Worm (Caenorhabditis elegans): ENCODE results near the gene algn-2.

Gene algn-2

DNA sequence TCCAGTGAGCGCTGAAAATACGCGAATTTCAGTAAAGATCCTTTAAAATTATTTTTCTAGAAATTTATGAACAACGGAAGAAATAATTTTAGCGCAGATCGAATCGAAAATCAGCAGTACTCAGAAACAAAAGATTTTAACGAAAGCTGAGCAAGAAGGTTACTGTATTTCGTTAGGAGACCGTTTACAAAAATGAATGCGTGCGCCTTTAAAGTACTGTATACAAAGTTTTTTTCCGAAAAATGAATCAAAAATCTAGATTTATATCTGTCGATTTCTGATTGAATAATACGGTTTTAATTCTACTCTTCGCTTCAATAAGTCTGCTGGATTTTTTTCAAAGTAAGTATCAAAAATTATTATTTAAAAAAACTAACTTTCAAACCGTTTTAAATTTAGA is 39.0 kb downstream of the algn-2 start, which contains the start of the genes EEED8.14 and EEED8.3:
Gene EEED8.14 (minus strand): TSS at position 13 of the 400 bp plus-strand sequence.
Gene EEED8.3 (plus strand): TSS at position 237 of the 400 bp plus-strand sequence.
- TF ChIP-seq unc-39 (tag; optimal IDR thresholded peaks at IDR 0.05): no peak
- TF ChIP-seq elt-2 (tag; optimal IDR thresholded peaks at IDR 0.05): no peak
- no peak for TF ChIP-seq mdl-1 (tag; optimal IDR thresholded peaks at IDR 0.05)
- TF ChIP-seq sea-2 (GFP tag; optimal IDR thresholded peaks at IDR 0.05): no peak
- TF ChIP-seq nhr-28 (tag; optimal IDR thresholded peaks at IDR 0.05): no peak
- TF ChIP-seq mml-1 (tag; optimal IDR thresholded peaks at IDR 0.05): no peak
- no peak for TF ChIP-seq ceh-28 (tag; optimal IDR thresholded peaks at IDR 0.05)
- TF ChIP-seq ceh-9 (tag; optimal IDR thresholded peaks at IDR 0.05): no peak
- TF ChIP-seq ztf-11 (tag; optimal IDR thresholded peaks at IDR 0.05): no peak
- TF ChIP-seq fkh-2 (tag; optimal IDR thresholded peaks at IDR 0.05): no peak
- TF ChIP-seq pha-4 (tag; optimal IDR thresholded peaks at IDR 0.05): no peak
- TF ChIP-seq nhr-43 (tag; optimal IDR thresholded peaks at IDR 0.05; ENCODE audit: poor library complexity, severe bottlenecking): no peak
- no peak for TF ChIP-seq elt-1 (tag; optimal IDR thresholded peaks at IDR 0.05)
- no peak for TF ChIP-seq nhr-12 (tag; optimal IDR thresholded peaks at IDR 0.05)
- TF ChIP-seq ama-1 (optimal IDR thresholded peaks at IDR 0.05): no peak
- no peak for TF ChIP-seq nhr-25 (tag; optimal IDR thresholded peaks at IDR 0.05)
- TF ChIP-seq jun-1 (tag; optimal IDR thresholded peaks at IDR 0.05): no peak

DNA sequence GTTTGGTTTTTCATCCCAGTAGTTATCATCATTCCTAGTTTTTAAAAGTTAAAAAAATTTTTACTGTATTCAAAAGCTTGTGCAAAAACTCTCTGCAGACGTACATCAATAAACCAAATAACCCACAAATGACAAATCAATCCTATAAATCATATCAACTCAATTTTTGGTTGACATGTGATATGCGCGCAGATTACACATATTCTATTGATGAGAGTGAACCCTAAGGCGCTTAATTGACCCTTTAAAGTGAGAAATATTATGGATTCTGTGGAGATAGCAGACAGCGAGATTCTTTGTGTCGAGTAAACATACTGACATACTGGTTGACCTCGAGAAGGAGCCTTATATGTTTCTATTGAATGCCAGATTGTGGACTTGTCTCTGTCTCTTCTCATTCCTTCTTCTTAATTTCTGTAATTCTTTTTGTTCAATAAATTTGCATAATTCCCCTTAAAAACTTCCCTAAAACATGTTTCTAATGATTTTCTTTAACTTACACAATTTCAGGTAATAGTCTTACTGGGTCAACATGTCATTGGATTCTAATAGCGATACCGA is 41.2 kb downstream of the algn-2 start, which contains the start of gene EEED8.2:
Gene EEED8.2 (plus strand): TSS at position 511 of the 561 bp plus-strand sequence.
- TF ChIP-seq pha-4 (tag; optimal IDR thresholded peaks at IDR 0.05): peak; percentile 26
- no peak for TF ChIP-seq ama-1 (optimal IDR thresholded peaks at IDR 0.05)
- no peak for TF ChIP-seq nhr-23 (tag; optimal IDR thresholded peaks at IDR 0.05)
- TF ChIP-seq nhr-25 (tag; optimal IDR thresholded peaks at IDR 0.05): no peak
- no peak for TF ChIP-seq elt-1 (tag; optimal IDR thresholded peaks at IDR 0.05)
- no peak for TF ChIP-seq fkh-2 (tag; optimal IDR thresholded peaks at IDR 0.05)
- TF ChIP-seq skn-1 (tag; optimal IDR thresholded peaks at IDR 0.05): no peak
- no peak for TF ChIP-seq zag-1 (tag; optimal IDR thresholded peaks at IDR 0.05)

ce11 chrII:5417905-5418304 is 42.8 kb downstream of the algn-2 start:
- TF ChIP-seq daf-12 (tag; optimal IDR thresholded peaks at IDR 0.05): no peak

DNA sequence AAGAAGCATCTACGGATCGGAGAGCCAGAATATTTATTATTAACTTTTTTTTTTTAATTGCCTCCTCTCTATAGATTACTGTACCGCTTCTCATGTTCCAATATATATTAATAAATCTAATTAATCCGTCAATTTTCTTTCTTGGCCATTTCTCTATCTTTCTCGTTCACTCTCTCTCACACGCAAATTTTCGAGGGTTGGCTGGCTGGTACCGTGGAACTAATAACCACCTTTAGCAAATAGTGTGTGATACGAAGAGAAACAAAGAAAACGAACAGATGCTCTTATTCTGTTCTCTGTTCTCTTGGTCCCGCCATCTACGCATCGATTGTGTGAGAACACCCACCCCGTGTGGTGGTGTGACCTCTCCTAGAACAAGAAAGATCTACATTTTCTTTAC is 43.2 kb downstream of the algn-2 start:
- TF ChIP-seq nhr-77 (tag; optimal IDR thresholded peaks at IDR 0.05): no peak
- TF ChIP-seq hmg-11 (tag; optimal IDR thresholded peaks at IDR 0.05): no peak
- TF ChIP-seq nhr-237 (tag; optimal IDR thresholded peaks at IDR 0.05): no peak
- TF ChIP-seq nhr-25 (tag; optimal IDR thresholded peaks at IDR 0.05): no peak
- no peak for TF ChIP-seq nhr-12 (tag; optimal IDR thresholded peaks at IDR 0.05)
- TF ChIP-seq daf-12 (tag; optimal IDR thresholded peaks at IDR 0.05): no peak
- TF ChIP-seq ama-1 (optimal IDR thresholded peaks at IDR 0.05): no peak
- TF ChIP-seq R02D3.7 (tag; optimal IDR thresholded peaks at IDR 0.05): no peak
- no peak for TF ChIP-seq nhr-76 (tag; optimal IDR thresholded peaks at IDR 0.05)

ce11 chrII:5418929-5419328 is 43.9 kb downstream of the algn-2 start, which contains the start of gene EEED8.15:
Gene EEED8.15, plus strand, starts transcription at chrII:5419229.
- TF ChIP-seq hmg-11 (tag; optimal IDR thresholded peaks at IDR 0.05) (no peak), pqm-1 (tag; optimal IDR thresholded peaks at IDR 0.05) (no peak), egl-27 (tag; optimal IDR thresholded peaks at IDR 0.05) (no peak), egl-5 (tag; optimal IDR thresholded peaks at IDR 0.05) (no peak), unc-62 (GFP tag; optimal IDR thresholded peaks at IDR 0.05) (no peak), ztf-4 (tag; optimal IDR thresholded peaks at IDR 0.05) (no peak), nhr-12 (tag; optimal IDR thresholded peaks at IDR 0.05) (no peak), ceh-16 (tag; optimal IDR thresholded peaks at IDR 0.05) (no peak), nhr-25 (tag; optimal IDR thresholded peaks at IDR 0.05) (no peak), nhr-28 (tag; optimal IDR thresholded peaks at IDR 0.05) (no peak), jun-1 (tag; optimal IDR thresholded peaks at IDR 0.05) (no peak), zag-1 (tag; optimal IDR thresholded peaks at IDR 0.05) (no peak), pha-4 (tag; optimal IDR thresholded peaks at IDR 0.05) (no peak), ceh-82 (tag; optimal IDR thresholded peaks at IDR 0.05) (no peak), nhr-43 (tag; optimal IDR thresholded peaks at IDR 0.05; ENCODE audit: poor library complexity, severe bottlenecking) (no peak), nhr-11 (tag; optimal IDR thresholded peaks at IDR 0.05) (no peak), lsy-12 (tag; optimal IDR thresholded peaks at IDR 0.05) (no peak), lin-39 (tag; optimal IDR thresholded peaks at IDR 0.05) (no peak), ztf-11 (tag; optimal IDR thresholded peaks at IDR 0.05) (no peak), nfya-1 (tag; optimal IDR thresholded peaks at IDR 0.05; ENCODE audit: insufficient read depth) (no peak)

All from whole organism, L3 larva.